Worm (Caenorhabditis elegans): Measurements from ENCODE around the gene T04C12.8.
"Not testable (repeated sequence)": the region's sequence is repeated elsewhere in the genome, so short reads cannot be mapped to it uniquely, and the experiment has no call there.

T04C12.8 gene

ce11 chrV:11113607-11114006 is 44.4 kb upstream of the T04C12.8 start, which contains the start of gene math-33:
Gene math-33 (plus strand): TSS chrV:11113907.
- TF ChIP-seq lin-13 (GFP tag; optimal IDR thresholded peaks at IDR 0.05), result no peak
- TF ChIP-seq nhr-6 (tag; optimal IDR thresholded peaks at IDR 0.05), result no peak
- TF ChIP-seq unc-55 (GFP tag; optimal IDR thresholded peaks at IDR 0.05), result no peak
- no peak for TF ChIP-seq fos-1 (tag; optimal IDR thresholded peaks at IDR 0.05)

ce11 chrV:11113041-11113574 is 44.0 kb upstream of the T04C12.8 start, which contains the start of gene erfa-3:
Gene erfa-3 (minus strand): TSS chrV:11113091.
- no peak for TF ChIP-seq nhr-23 (tag; optimal IDR thresholded peaks at IDR 0.05)
- no peak for TF ChIP-seq alr-1 (tag; optimal IDR thresholded peaks at IDR 0.05)
- TF ChIP-seq gmeb-1 (tag; optimal IDR thresholded peaks at IDR 0.05), result peak; percentile 71
- TF ChIP-seq nhr-12 (tag; optimal IDR thresholded peaks at IDR 0.05), result no peak
- peak; percentile 48 for TF ChIP-seq sma-9 (GFP tag; optimal IDR thresholded peaks at IDR 0.05)
- no peak for TF ChIP-seq sma-9 (tag; optimal IDR thresholded peaks at IDR 0.05)
- no peak for TF ChIP-seq nhr-6 (tag; optimal IDR thresholded peaks at IDR 0.05)
- TF ChIP-seq nhr-10 (tag; optimal IDR thresholded peaks at IDR 0.05), result no peak
- no peak for TF ChIP-seq skn-1 (tag; optimal IDR thresholded peaks at IDR 0.05)
- peak; percentile 73 for TF ChIP-seq unc-55 (GFP tag; optimal IDR thresholded peaks at IDR 0.05)
- TF ChIP-seq mbf-1 (tag; optimal IDR thresholded peaks at IDR 0.05), result no peak
- TF ChIP-seq nhr-129 (tag; optimal IDR thresholded peaks at IDR 0.05), result peak; percentile 71
- no peak for TF ChIP-seq elt-3 (tag; optimal IDR thresholded peaks at IDR 0.05)
- TF ChIP-seq ztf-1 (GFP tag; conservative IDR thresholded peaks at IDR 0.05), result no peak
- TF ChIP-seq sma-3 (GFP tag; optimal IDR thresholded peaks at IDR 0.05), result peak; percentile 69
- peak; percentile 77 for TF ChIP-seq F13H6.1 (tag; optimal IDR thresholded peaks at IDR 0.05)
- no peak for TF ChIP-seq ceh-82 (tag; optimal IDR thresholded peaks at IDR 0.05)
- TF ChIP-seq mab-5 (tag; optimal IDR thresholded peaks at IDR 0.05), result peak; percentile 56
- peak; percentile 65 for TF ChIP-seq C34F6.9 (tag; optimal IDR thresholded peaks at IDR 0.05)
- no peak for TF ChIP-seq ceh-16 (tag; optimal IDR thresholded peaks at IDR 0.05)
- peak; percentile 43 for TF ChIP-seq lin-13 (GFP tag; optimal IDR thresholded peaks at IDR 0.05)
- peak; percentile 46 for TF ChIP-seq crh-2 (tag; optimal IDR thresholded peaks at IDR 0.05)
- TF ChIP-seq egl-27 (tag; optimal IDR thresholded peaks at IDR 0.05), result peak; percentile 33
- TF ChIP-seq lsy-2 (tag; optimal IDR thresholded peaks at IDR 0.05), result peak in 1 of 2 experiments; percentile 63
- TF ChIP-seq ZK546.5 (tag; optimal IDR thresholded peaks at IDR 0.05), result no peak
- TF ChIP-seq nhr-77 (tag; optimal IDR thresholded peaks at IDR 0.05), result no peak
- peak; percentile 63 for TF ChIP-seq lin-11 (tag; optimal IDR thresholded peaks at IDR 0.05)
- TF ChIP-seq Y55F3AM.14 (GFP tag; optimal IDR thresholded peaks at IDR 0.05), result no peak
- no peak for TF ChIP-seq unc-39 (tag; optimal IDR thresholded peaks at IDR 0.05)
- TF ChIP-seq nhr-237 (tag; optimal IDR thresholded peaks at IDR 0.05), result no peak
- peak; percentile 30 for TF ChIP-seq sem-4 (tag; optimal IDR thresholded peaks at IDR 0.05)
- peak; percentile 6 for TF ChIP-seq nhr-21 (tag; optimal IDR thresholded peaks at IDR 0.05)
- no peak for TF ChIP-seq elt-1 (tag; optimal IDR thresholded peaks at IDR 0.05)
- peak; percentile 7 for TF ChIP-seq fos-1 (tag; optimal IDR thresholded peaks at IDR 0.05)
- peak; percentile 66 for TF ChIP-seq nhr-25 (tag; optimal IDR thresholded peaks at IDR 0.05)

ce11 chrV:11109647-11110046 is 40.5 kb upstream of the T04C12.8 start, which contains the start of gene Y42A5A.5:
Gene Y42A5A.5 (minus strand): TSS chrV:11109747.
- TF ChIP-seq peb-1, dmd-4, egl-27 (tag; optimal IDR thresholded peaks at IDR 0.05): not testable (repeated sequence)

- TF ChIP-seq crh-2 (tag; optimal IDR thresholded peaks at IDR 0.05) (no peak), lin-13 (GFP tag; optimal IDR thresholded peaks at IDR 0.05) (no peak), nhr-11 (tag; optimal IDR thresholded peaks at IDR 0.05) (no peak), unc-39 (tag; optimal IDR thresholded peaks at IDR 0.05) (no peak), R02D3.7 (tag; optimal IDR thresholded peaks at IDR 0.05) (no peak), nhr-23 (tag; optimal IDR thresholded peaks at IDR 0.05) (no peak), nhr-12 (tag; optimal IDR thresholded peaks at IDR 0.05) (no peak), nhr-129 (tag; optimal IDR thresholded peaks at IDR 0.05) (no peak), gmeb-1 (tag; optimal IDR thresholded peaks at IDR 0.05) (no peak), C34F6.9 (tag; optimal IDR thresholded peaks at IDR 0.05) (no peak), unc-62 (GFP tag; optimal IDR thresholded peaks at IDR 0.05) (no peak), sma-3 (GFP tag; optimal IDR thresholded peaks at IDR 0.05) (no peak), ztf-1 (GFP tag; conservative IDR thresholded peaks at IDR 0.05) (no peak), ztf-11 (tag; optimal IDR thresholded peaks at IDR 0.05) (no peak), ama-1 (optimal IDR thresholded peaks at IDR 0.05) (no peak), aly-2 (tag; optimal IDR thresholded peaks at IDR 0.05) (no peak), sem-4 (tag; optimal IDR thresholded peaks at IDR 0.05) (no peak)
Measured at ce11 chrV:11104408-11104807, 35.2 kb upstream of the T04C12.8 start.

Measured in whole organism, L2 larva.